Worm (Caenorhabditis elegans) whole organism, early embryonic: ENCODE measurements around the gene acp-2.

Experiments used
- B0310.2 ChIP-seq: sonication (generic microtip); optimal IDR thresholded peaks from 2 replicates; lab custom pipeline; 2016; ENCODE audit warnings: mild to moderate bottlenecking, missing genetic modification characterization, missing compliant biosample characterization
- F13C5.2 ChIP-seq: sonication (generic microtip); optimal IDR thresholded peaks from 2 replicates; lab custom pipeline; 2017; ENCODE audit warnings: mild to moderate bottlenecking, missing genetic modification characterization, inconsistent platforms, missing compliant biosample characterization
- aly-1 ChIP-seq: sonication (generic microtip); optimal IDR thresholded peaks from 2 replicates; lab custom pipeline; 2016; ENCODE audit warnings: missing genetic modification characterization, missing compliant biosample characterization
- ama-1 ChIP-seq: fragments of 150-350 bp; optimal IDR thresholded peaks from 2 replicates; lab custom pipeline; 2014
- ceh-13 ChIP-seq: fragments of 200-800 bp; sonication (Bioruptor generic); optimal IDR thresholded peaks from 2 replicates; lab custom pipeline; 2018; ENCODE audit warnings: mild to moderate bottlenecking, missing genetic modification characterization, missing compliant biosample characterization
- ceh-36 ChIP-seq: sonication (generic microtip); optimal IDR thresholded peaks from 2 replicates; lab custom pipeline; 2016; ENCODE audit warnings: missing genetic modification characterization, inconsistent platforms, missing compliant biosample characterization
- ets-7 ChIP-seq: sonication (generic microtip); optimal IDR thresholded peaks from 2 replicates; lab custom pipeline; 2016; ENCODE audit warnings: missing genotype, missing genetic modification characterization, missing compliant biosample characterization
- flt-1 ChIP-seq: fragments of 200-800 bp; sonication (Bioruptor generic); IDR thresholded peaks from 2 replicates; pipeline ENCODE4 v1.3.6; 2022; ENCODE audit warnings: missing genetic modification characterization, missing compliant biosample characterization
- hmbx-1 ChIP-seq: sonication (generic microtip); optimal IDR thresholded peaks from 2 replicates; lab custom pipeline; 2016; ENCODE audit warnings: mild to moderate bottlenecking, missing genetic modification characterization, missing compliant biosample characterization
- hmg-4 ChIP-seq: fragments of 200-800 bp; sonication (Bioruptor generic); optimal IDR thresholded peaks from 2 replicates; lab custom pipeline; 2018; ENCODE audit warnings: mild to moderate bottlenecking, missing genetic modification characterization, missing compliant biosample characterization
- hnd-1 ChIP-seq: sonication (generic microtip); optimal IDR thresholded peaks from 2 replicates; lab custom pipeline; 2016; ENCODE audit warnings: missing genetic modification characterization, missing compliant biosample characterization
- pes-1 ChIP-seq: fragments of 200-800 bp; sonication (Bioruptor generic); IDR thresholded peaks from 2 replicates; pipeline ENCODE4 v1.3.6; 2022; ENCODE audit warnings: missing genetic modification reagents, missing genetic modification characterization, missing compliant biosample characterization
- scrt-1 ChIP-seq: fragments of 200-800 bp; sonication (Bioruptor generic); IDR thresholded peaks from 2 replicates; pipeline ENCODE4 v1.3.6; 2022; ENCODE audit warnings: missing genetic modification characterization, missing compliant biosample characterization
- sea-1 ChIP-seq: fragments of 200-800 bp; sonication (Bioruptor generic); conservative IDR thresholded peaks from 2 replicates; pipeline ENCODE4 v1.3.6; 2022; ENCODE audit warnings: missing genetic modification characterization, missing compliant biosample characterization
- tbx-11 ChIP-seq: fragments of 200-800 bp; sonication (Bioruptor generic); IDR thresholded peaks from 2 replicates; pipeline ENCODE4 v1.3.6; 2022; ENCODE audit warnings: missing genetic modification characterization, missing compliant biosample characterization
- tbx-37 ChIP-seq: fragments of 200-800 bp; sonication (Bioruptor generic); conservative IDR thresholded peaks from 2 replicates; pipeline ENCODE4 v1.3.6; 2022; ENCODE audit warnings: missing genetic modification reagents, missing genetic modification characterization, missing compliant biosample characterization
- tra-4 ChIP-seq: sonication (generic microtip); optimal IDR thresholded peaks from 2 replicates; lab custom pipeline; 2017; ENCODE audit warnings: missing genetic modification characterization, missing compliant biosample characterization

acp-2 gene

DNA sequence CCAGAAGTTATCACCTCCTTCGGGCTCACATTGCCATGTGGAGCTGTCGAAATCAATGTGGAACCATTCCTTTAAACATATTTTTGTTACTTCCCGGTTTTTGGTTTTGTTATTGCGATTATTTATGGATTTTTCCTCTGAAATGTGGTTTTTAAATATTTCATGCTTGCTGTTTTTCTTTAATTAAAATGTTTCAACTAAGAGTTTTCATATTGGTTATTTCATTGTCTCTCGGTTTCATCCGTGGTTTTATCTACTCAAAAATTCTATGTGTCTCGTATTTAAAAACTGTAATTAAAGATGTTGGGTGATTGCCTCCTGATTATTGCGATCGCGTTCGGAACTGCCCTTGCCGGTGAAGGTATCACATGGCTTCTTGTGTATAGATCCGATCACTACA lies 35.0 kb upstream of the acp-2 start, which contains the start of gene F22B5.10:
Gene F22B5.10, plus strand, starts transcription at position 301 of the 400 bp plus-strand sequence.
- TF ChIP-seq scrt-1 (GFP tag; lab: Robert Waterston, UW) = no peak
- no peak for TF ChIP-seq tbx-11 (GFP tag; lab: Robert Waterston, UW)
- no peak for TF ChIP-seq tra-4 (tag; lab: Kevin White, UChicago)
- no peak for TF ChIP-seq sea-1 (GFP tag; lab: Robert Waterston, UW)
- no peak for TF ChIP-seq aly-1 (tag; lab: Kevin White, UChicago)
- TF ChIP-seq ets-7 (tag; lab: Kevin White, UChicago) = no peak
- no peak for TF ChIP-seq ama-1 (lab: Kevin White, UChicago)
- TF ChIP-seq flt-1 = no peak
- TF ChIP-seq ceh-13 (GFP tag; lab: Kevin White, UChicago) = no peak
- TF ChIP-seq hmg-4 (GFP tag; lab: Kevin White, UChicago) = no peak
- no peak for TF ChIP-seq ceh-36
- no peak for TF ChIP-seq tbx-37 (GFP tag; lab: Robert Waterston, UW)
- TF ChIP-seq hmbx-1 = no peak
- TF ChIP-seq F13C5.2 (tag; lab: Kevin White, UChicago) = no peak
- no peak for TF ChIP-seq B0310.2 (tag; lab: Kevin White, UChicago)

DNA sequence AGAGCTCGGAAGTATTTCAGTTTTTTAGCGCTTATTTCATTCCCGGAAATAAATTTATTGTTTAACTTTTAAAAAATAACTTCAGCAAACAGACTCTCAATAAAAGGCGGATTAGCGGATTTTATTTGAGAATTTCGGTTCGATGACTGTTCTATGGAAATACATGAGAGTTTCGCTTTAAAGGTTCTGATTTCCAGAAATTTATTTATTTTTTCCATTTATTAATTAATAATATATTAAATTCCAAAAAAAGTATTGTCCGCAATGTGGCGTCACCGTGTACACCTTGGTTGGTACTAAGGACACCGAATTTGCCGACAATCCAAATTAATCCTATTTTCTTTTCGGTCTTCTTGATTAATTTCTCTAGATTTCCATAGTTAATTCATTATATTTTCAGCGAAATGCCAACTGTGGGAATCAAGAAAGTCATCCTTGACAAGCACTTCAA lies 32.6 kb upstream of the acp-2 start, which contains the start of gene fars-3:
Gene fars-3, plus strand, starts transcription at position 401 of the 451 bp plus-strand sequence.
- TF ChIP-seq flt-1 (no peak), F13C5.2 (tag; lab: Kevin White, UChicago) (no peak), ceh-36 (peak; percentile 45)

DNA sequence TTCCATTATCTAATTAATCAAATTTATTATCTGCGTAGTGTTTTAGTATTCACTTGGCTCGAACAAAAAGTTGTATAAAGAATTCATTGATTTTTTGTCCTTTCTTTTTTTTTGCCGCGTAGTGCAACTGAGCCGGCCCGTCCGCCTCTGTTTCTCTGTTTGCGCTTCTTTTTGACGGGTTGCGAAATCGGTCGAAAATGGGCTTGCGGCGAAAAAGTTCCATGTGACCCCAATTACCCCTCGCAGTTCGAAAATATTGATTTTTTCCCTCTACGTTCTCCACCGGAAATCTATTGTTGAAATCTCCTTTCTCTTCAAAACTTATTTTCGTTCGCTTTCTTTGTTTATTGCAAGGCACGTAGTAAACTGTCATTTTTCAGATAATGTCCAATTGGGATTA lies 25.6 kb upstream of the acp-2 start, which contains the start of gene zyg-9:
Gene zyg-9, plus strand, starts transcription at position 381 of the 400 bp plus-strand sequence.
- no peak for TF ChIP-seq pes-1 (GFP tag; lab: Robert Waterston, UW)
- no peak for TF ChIP-seq ets-7 (tag; lab: Kevin White, UChicago)
- no peak for TF ChIP-seq hnd-1 (tag; lab: Kevin White, UChicago)

DNA sequence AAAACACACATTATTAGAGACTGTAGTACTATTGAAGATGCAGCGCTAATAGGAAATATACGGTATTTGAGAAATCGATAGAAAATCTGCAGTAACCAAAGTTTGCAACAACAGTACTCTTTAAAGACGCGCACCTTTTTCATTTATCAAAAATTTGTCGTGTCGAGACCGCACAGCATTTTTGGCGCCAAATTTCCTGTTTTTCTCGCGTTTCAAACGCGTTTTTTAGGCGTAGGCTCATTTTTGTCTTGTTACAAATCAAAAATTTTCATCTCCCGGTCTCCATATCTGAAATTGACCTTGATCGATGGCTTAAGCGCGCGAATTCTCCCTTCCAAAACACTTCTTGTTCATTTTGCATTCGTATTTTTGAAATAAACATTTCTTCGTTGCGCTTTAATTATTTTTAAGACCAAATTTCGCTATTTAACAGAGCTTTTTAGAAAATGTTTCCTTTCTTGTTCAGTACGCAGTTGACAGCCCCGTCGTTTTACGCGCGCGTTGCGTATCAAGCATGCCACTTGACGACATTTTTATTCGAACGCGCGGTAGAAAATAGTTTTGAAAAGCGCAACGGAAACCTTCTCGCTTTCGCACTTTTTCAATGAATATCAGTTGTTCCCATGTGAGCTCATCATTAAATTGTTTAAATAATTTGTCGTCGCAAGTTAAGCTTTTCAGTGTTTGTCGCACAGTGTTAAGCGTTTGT lies 25.0 kb upstream of the acp-2 start:
- TF ChIP-seq hmbx-1 = no peak
- no peak for TF ChIP-seq ama-1 (lab: Kevin White, UChicago)
- no peak for TF ChIP-seq B0310.2 (tag; lab: Kevin White, UChicago)
- no peak for TF ChIP-seq pes-1 (GFP tag; lab: Robert Waterston, UW)
- TF ChIP-seq flt-1 = no peak
- no peak for TF ChIP-seq ets-7 (tag; lab: Kevin White, UChicago)
- no peak for TF ChIP-seq scrt-1 (GFP tag; lab: Robert Waterston, UW)
- TF ChIP-seq ceh-13 (GFP tag; lab: Kevin White, UChicago) = no peak
- TF ChIP-seq ceh-36 = no peak
- no peak for TF ChIP-seq tbx-37 (GFP tag; lab: Robert Waterston, UW)
- no peak for TF ChIP-seq aly-1 (tag; lab: Kevin White, UChicago)
- no peak for TF ChIP-seq tra-4 (tag; lab: Kevin White, UChicago)
- TF ChIP-seq hmg-4 (GFP tag; lab: Kevin White, UChicago) = no peak
- TF ChIP-seq tbx-11 (GFP tag; lab: Robert Waterston, UW) = no peak

DNA sequence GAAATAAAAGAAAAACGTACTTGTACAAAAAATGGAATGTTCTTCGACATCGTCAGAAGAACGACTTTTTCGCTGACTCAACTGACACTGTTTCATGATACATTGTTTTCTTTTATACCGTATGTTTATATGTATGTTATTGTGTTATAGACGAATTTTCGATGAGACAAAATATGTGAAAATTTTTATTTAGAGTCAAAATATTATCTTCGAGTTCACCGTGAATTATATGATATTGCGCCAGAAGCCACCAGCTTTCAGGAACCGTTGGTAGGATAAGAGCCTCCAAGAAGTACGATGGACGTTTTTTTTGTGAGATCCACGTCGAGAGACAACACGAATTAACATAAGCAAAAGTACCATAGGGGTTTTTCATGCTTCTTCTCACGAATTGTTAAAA lies 24.2 kb upstream of the acp-2 start, which contains the start of gene F22B5.6:
Gene F22B5.6, minus strand, starts transcription at position 101 of the 400 bp plus-strand sequence.
- TF ChIP-seq B0310.2 (tag; lab: Kevin White, UChicago) = no peak
- no peak for TF ChIP-seq F13C5.2 (tag; lab: Kevin White, UChicago)
- TF ChIP-seq aly-1 (tag; lab: Kevin White, UChicago) = no peak
- no peak for TF ChIP-seq hmbx-1
- TF ChIP-seq sea-1 (GFP tag; lab: Robert Waterston, UW) = no peak
- no peak for TF ChIP-seq tbx-37 (GFP tag; lab: Robert Waterston, UW)
- TF ChIP-seq ets-7 (tag; lab: Kevin White, UChicago) = no peak
- no peak for TF ChIP-seq ama-1 (lab: Kevin White, UChicago)
- no peak for TF ChIP-seq ceh-13 (GFP tag; lab: Kevin White, UChicago)

DNA sequence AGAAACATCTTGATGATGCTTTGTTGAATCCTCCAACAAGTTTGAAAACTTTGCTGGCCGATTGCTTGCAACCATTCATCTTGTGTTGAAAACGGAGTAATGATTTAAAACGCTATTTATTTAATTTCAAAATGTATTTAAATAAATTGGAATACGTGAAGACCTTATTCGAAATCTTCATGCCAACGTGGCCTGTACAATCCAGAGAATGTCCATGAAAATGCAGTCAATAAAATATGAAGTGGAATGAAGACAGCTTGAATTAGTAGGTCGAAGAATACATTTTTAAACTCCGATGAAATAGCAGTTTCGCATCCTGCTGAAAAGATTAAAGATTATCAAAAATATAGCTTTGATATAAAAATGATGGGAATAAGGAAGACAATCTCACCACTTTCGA lies 22.7 kb upstream of the acp-2 start, which contains the start of gene F22B5.5:
Gene F22B5.5, minus strand, starts transcription at position 101 of the 400 bp plus-strand sequence.
- no peak for TF ChIP-seq ets-7 (tag; lab: Kevin White, UChicago)
- no peak for TF ChIP-seq tbx-37 (GFP tag; lab: Robert Waterston, UW)
- no peak for TF ChIP-seq hmbx-1
- TF ChIP-seq hnd-1 (tag; lab: Kevin White, UChicago) = no peak
- TF ChIP-seq tra-4 (tag; lab: Kevin White, UChicago) = no peak
- no peak for TF ChIP-seq sea-1 (GFP tag; lab: Robert Waterston, UW)
- TF ChIP-seq tbx-11 (GFP tag; lab: Robert Waterston, UW) = no peak
- no peak for TF ChIP-seq ama-1 (lab: Kevin White, UChicago)
- TF ChIP-seq hmg-4 (GFP tag; lab: Kevin White, UChicago) = no peak
- TF ChIP-seq scrt-1 (GFP tag; lab: Robert Waterston, UW) = no peak
- no peak for TF ChIP-seq pes-1 (GFP tag; lab: Robert Waterston, UW)
- TF ChIP-seq aly-1 (tag; lab: Kevin White, UChicago) = no peak
- TF ChIP-seq flt-1 = no peak
- no peak for TF ChIP-seq B0310.2 (tag; lab: Kevin White, UChicago)
- TF ChIP-seq F13C5.2 (tag; lab: Kevin White, UChicago) = no peak
- no peak for TF ChIP-seq ceh-36

DNA sequence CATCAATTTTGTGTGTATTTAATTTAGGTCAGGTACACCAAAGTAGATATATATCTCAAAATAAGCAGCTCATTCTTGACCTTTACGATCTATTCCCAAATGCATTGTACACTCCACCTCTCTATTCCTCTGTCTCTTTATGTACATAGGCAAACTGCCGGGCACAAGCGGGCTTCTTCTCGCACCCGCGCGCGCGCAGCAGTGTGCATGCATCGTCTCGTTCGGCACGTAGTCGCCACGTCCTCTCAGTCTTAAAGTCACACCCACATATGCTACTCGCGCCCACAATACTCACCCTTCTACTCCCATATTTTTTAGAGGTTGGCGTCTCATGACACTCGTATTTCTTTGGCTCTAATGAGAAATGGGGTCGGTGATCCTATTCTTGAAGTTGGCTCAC lies 19.6 kb upstream of the acp-2 start:
- TF ChIP-seq ama-1 (lab: Kevin White, UChicago) = no peak
- no peak for TF ChIP-seq flt-1
- no peak for TF ChIP-seq sea-1 (GFP tag; lab: Robert Waterston, UW)
- TF ChIP-seq F13C5.2 (tag; lab: Kevin White, UChicago) = no peak
- no peak for TF ChIP-seq aly-1 (tag; lab: Kevin White, UChicago)
- no peak for TF ChIP-seq tbx-11 (GFP tag; lab: Robert Waterston, UW)
- no peak for TF ChIP-seq hmbx-1
- no peak for TF ChIP-seq tbx-37 (GFP tag; lab: Robert Waterston, UW)
